Worm (Caenorhabditis elegans) whole organism, L1 larva: ENCODE results near the gene taf-8.

Source experiments
- nhr-77 ChIP-seq: fragments of 150-350 bp; optimal IDR thresholded peaks from 2 replicates; lab custom pipeline; 2014; ENCODE audit warnings: missing biosample characterization, missing genetic modification characterization
- swsn-7 ChIP-seq: sonication (generic microtip); optimal IDR thresholded peaks from 2 replicates; lab custom pipeline; 2016; ENCODE audit warnings: missing genetic modification characterization, missing compliant biosample characterization
- unc-62 ChIP-seq: fragments of 150-350 bp; optimal IDR thresholded peaks from 2 replicates; lab custom pipeline; 2014; ENCODE audit warnings: missing biosample characterization, missing genetic modification reagents, missing genetic modification characterization
- ztf-11 ChIP-seq, 2 experiments: sonication (generic microtip); optimal IDR thresholded peaks; 2 replicates each; lab custom pipeline; 2016 to 2017; ENCODE audit warnings: missing genetic modification characterization in 2 of 2, missing biosample characterization in 1 of 2, missing compliant biosample characterization in 1 of 2

DNA sequence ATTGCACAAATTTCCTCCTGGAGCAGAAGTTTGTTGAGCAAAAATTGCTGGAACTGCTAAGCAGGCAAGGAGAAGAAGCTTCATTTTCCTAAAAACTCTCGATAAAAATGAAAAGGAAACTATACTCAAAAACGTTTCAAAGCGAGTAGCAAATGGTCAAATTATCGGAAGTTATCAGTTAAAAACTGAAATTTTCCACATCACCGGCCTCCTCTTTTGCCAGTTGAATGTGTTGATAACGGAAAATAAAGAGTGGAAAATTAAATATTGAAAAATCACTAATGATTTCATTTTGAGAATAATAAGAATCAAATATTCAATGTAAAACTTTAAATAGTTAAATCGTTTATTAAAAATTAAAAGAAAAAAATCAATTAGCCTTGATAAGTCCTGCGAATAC lies 10.2 kb upstream of the taf-8 start, which contains the start of gene ZK1320.2:
- TF ChIP-seq swsn-7: no peak
- no peak for TF ChIP-seq ztf-11 (tag; optimal IDR thresholded peaks at IDR 0.05; lab: Kevin White, UChicago)
- no peak for TF ChIP-seq unc-62 (GFP tag; lab: Kevin White, UChicago)
- TF ChIP-seq nhr-77 (tag; lab: Kevin White, UChicago): no peak
